Worm (Caenorhabditis elegans) whole organism, L3 larva: Measurements from ENCODE around the gene Y116F11B.7.

ENCODE experiments used
- ZK546.5 ChIP-seq: sonication (generic microtip); optimal IDR thresholded peaks from 2 replicates; lab custom pipeline; 2017; ENCODE audit warnings: missing biosample characterization, missing genetic modification characterization
- aly-2 ChIP-seq: fragments of 150-350 bp; optimal IDR thresholded peaks from 2 replicates; lab custom pipeline; 2014; ENCODE audit warnings: missing biosample characterization, missing genetic modification characterization
- ceh-28 ChIP-seq: fragments of 150-350 bp; optimal IDR thresholded peaks from 2 replicates; lab custom pipeline; 2014; ENCODE audit warnings: missing biosample characterization, missing genetic modification reagents, missing genetic modification characterization
- ceh-82 ChIP-seq: fragments of 150-350 bp; optimal IDR thresholded peaks from 2 replicates; lab custom pipeline; 2014; ENCODE audit warnings: missing biosample characterization, missing genetic modification characterization
- ceh-9 ChIP-seq: sonication (generic microtip); optimal IDR thresholded peaks from 2 replicates; lab custom pipeline; 2018; ENCODE audit warnings: missing biosample characterization, missing genetic modification characterization
- daf-12 ChIP-seq: fragments of 150-350 bp; optimal IDR thresholded peaks from 2 replicates; lab custom pipeline; 2014; ENCODE audit warnings: missing biosample characterization, missing genetic modification reagents, missing genetic modification characterization
- elt-1 ChIP-seq: fragments of 150-350 bp; optimal IDR thresholded peaks from 2 replicates; lab custom pipeline; 2014; ENCODE audit warnings: missing biosample characterization, missing genetic modification characterization
- elt-2 ChIP-seq: sonication (generic microtip); optimal IDR thresholded peaks from 2 replicates; lab custom pipeline; 2016; ENCODE audit warnings: missing genetic modification reagents, mild to moderate bottlenecking, missing genetic modification characterization, missing compliant biosample characterization
- eor-1 ChIP-seq, 2 experiments: fragments of 150-350 bp; optimal IDR thresholded peaks; 2 replicates each; lab custom pipeline; 2014 to 2018; ENCODE audit warnings: missing biosample characterization in 2 of 2, missing genetic modification characterization in 2 of 2
- fkh-10 ChIP-seq: sonication (generic microtip); optimal IDR thresholded peaks from 2 replicates; lab custom pipeline; 2017; ENCODE audit warnings: missing biosample characterization, missing genetic modification reagents, missing genetic modification characterization
- fkh-2 ChIP-seq: fragments of 150-350 bp; optimal IDR thresholded peaks from 2 replicates; lab custom pipeline; 2014; ENCODE audit warnings: missing biosample characterization, missing genetic modification reagents, missing genetic modification characterization
- fos-1 ChIP-seq: fragments of 150-350 bp; optimal IDR thresholded peaks from 2 replicates; lab custom pipeline; 2014; ENCODE audit warnings: missing biosample characterization, missing genetic modification characterization
- hmg-11 ChIP-seq: sonication (generic microtip); optimal IDR thresholded peaks from 2 replicates; lab custom pipeline; 2016; ENCODE audit warnings: missing genetic modification characterization, missing compliant biosample characterization
- jun-1 ChIP-seq: fragments of 150-350 bp; optimal IDR thresholded peaks from 2 replicates; lab custom pipeline; 2014; ENCODE audit warnings: missing biosample characterization, missing genetic modification reagents, missing genetic modification characterization
- lin-15B ChIP-seq: fragments of 150-350 bp; optimal IDR thresholded peaks from 2 replicates; lab custom pipeline; 2014; ENCODE audit warnings: missing biosample characterization, missing genetic modification characterization
- lsy-12 ChIP-seq: sonication (generic microtip); optimal IDR thresholded peaks from 2 replicates; lab custom pipeline; 2016; ENCODE audit warnings: mild to moderate bottlenecking, missing genetic modification characterization, missing compliant biosample characterization
- mml-1 ChIP-seq: fragments of 150-350 bp; sonication (generic microtip); optimal IDR thresholded peaks from 3 replicates; lab custom pipeline; 2014; ENCODE audit warnings: missing biosample characterization, missing genetic modification characterization
- nfya-1 ChIP-seq: sonication (generic microtip); optimal IDR thresholded peaks from 2 replicates; lab custom pipeline; 2017; ENCODE audit warnings: missing genetic modification characterization, mild to moderate bottlenecking, missing compliant biosample characterization, antibody characterized with exemption, moderate library complexity; ENCODE audit not compliant: insufficient read depth
- nhr-11 ChIP-seq: fragments of 150-350 bp; optimal IDR thresholded peaks from 2 replicates; lab custom pipeline; 2014; ENCODE audit warnings: missing biosample characterization, missing genetic modification characterization
- nhr-23 ChIP-seq: fragments of 150-350 bp; optimal IDR thresholded peaks from 2 replicates; lab custom pipeline; 2014; ENCODE audit warnings: missing biosample characterization, missing genetic modification reagents, missing genetic modification characterization
- nhr-237 ChIP-seq: fragments of 150-350 bp; optimal IDR thresholded peaks from 2 replicates; lab custom pipeline; 2014; ENCODE audit warnings: missing biosample characterization, missing genetic modification characterization
- nhr-43 ChIP-seq: sonication (generic microtip); optimal IDR thresholded peaks from 2 replicates; lab custom pipeline; 2016; ENCODE audit warnings: mild to moderate bottlenecking, missing genetic modification characterization, missing compliant biosample characterization; ENCODE audit not compliant: poor library complexity, severe bottlenecking
- nhr-76 ChIP-seq: fragments of 150-350 bp; sonication (generic microtip); optimal IDR thresholded peaks from 5 replicates; lab custom pipeline; 2014; ENCODE audit warnings: missing biosample characterization, missing genetic modification characterization
- nhr-77 ChIP-seq: fragments of 150-350 bp; optimal IDR thresholded peaks from 2 replicates; lab custom pipeline; 2014; ENCODE audit warnings: missing biosample characterization, missing genetic modification characterization
- pqm-1 ChIP-seq: fragments of 150-350 bp; optimal IDR thresholded peaks from 2 replicates; lab custom pipeline; 2017; ENCODE audit warnings: missing biosample characterization, missing genetic modification characterization, inconsistent platforms
- sea-2 ChIP-seq: fragments of 150-350 bp; sonication (generic microtip); optimal IDR thresholded peaks from 4 replicates; lab custom pipeline; 2014; ENCODE audit warnings: missing biosample characterization, missing genetic modification reagents, missing genetic modification characterization
- snpc-4 ChIP-seq: fragments of 150-350 bp; optimal IDR thresholded peaks from 2 replicates; lab custom pipeline; 2014; ENCODE audit warnings: missing biosample characterization, missing genetic modification characterization
- unc-62 ChIP-seq: fragments of 150-350 bp; sonication (generic microtip); optimal IDR thresholded peaks from 4 replicates; lab custom pipeline; 2014; ENCODE audit warnings: missing biosample characterization, missing genetic modification reagents, missing genetic modification characterization
- zag-1 ChIP-seq: fragments of 150-350 bp; optimal IDR thresholded peaks from 2 replicates; lab custom pipeline; 2014; ENCODE audit warnings: missing biosample characterization, missing genetic modification characterization
- ztf-11 ChIP-seq: fragments of 150-350 bp; optimal IDR thresholded peaks from 2 replicates; lab custom pipeline; 2014; ENCODE audit warnings: missing biosample characterization, missing genetic modification characterization
- ztf-4 ChIP-seq: fragments of 150-350 bp; optimal IDR thresholded peaks from 2 replicates; lab custom pipeline; 2014; ENCODE audit warnings: missing biosample characterization, missing genetic modification characterization

The Y116F11B.7 gene

ce11 chrV:19830815-19831214 is 17.3 kb upstream of the Y116F11B.7 start, which contains the start of gene pcp-4:
Gene pcp-4 (minus strand): TSS chrV:19831011.
- peak; percentile 14 for TF ChIP-seq pqm-1
- TF ChIP-seq elt-2 (tag; lab: Kevin White, UChicago): peak; percentile 55
- no peak for TF ChIP-seq snpc-4 (tag; lab: Kevin White, UChicago)
- no peak for TF ChIP-seq fos-1 (tag; lab: Kevin White, UChicago)
- TF ChIP-seq sea-2 (GFP tag; lab: Kevin White, UChicago): no peak
- TF ChIP-seq zag-1 (tag; lab: Kevin White, UChicago): no peak

- TF ChIP-seq eor-1 (tag; optimal IDR thresholded peaks at IDR 0.05; lab: Kevin White, UChicago) (no peak), pqm-1 (peak; percentile 5), elt-2 (tag; lab: Kevin White, UChicago) (peak; percentile 47)
These were observed 16.5 kb upstream of the Y116F11B.7 start for ce11 chrV:19831588-19831987.

- no peak for TF ChIP-seq jun-1 (tag; lab: Kevin White, UChicago)
- no peak for TF ChIP-seq sea-2 (GFP tag; lab: Kevin White, UChicago)
- TF ChIP-seq ztf-4 (tag; lab: Kevin White, UChicago): no peak
- TF ChIP-seq ztf-11 (tag; lab: Kevin White, UChicago): no peak
- no peak for TF ChIP-seq hmg-11 (tag; lab: Kevin White, UChicago)
- TF ChIP-seq mml-1 (tag; lab: Kevin White, UChicago): no peak
- TF ChIP-seq fkh-2 (tag; lab: Kevin White, UChicago): no peak
- TF ChIP-seq lin-15B (tag; lab: Kevin White, UChicago): no peak
- no peak for TF ChIP-seq nhr-11 (tag; lab: Kevin White, UChicago)
- TF ChIP-seq eor-1 (tag; optimal IDR thresholded peaks at IDR 0.05; lab: Kevin White, UChicago): no peak
- no peak for TF ChIP-seq ceh-28 (tag; lab: Kevin White, UChicago)
- TF ChIP-seq nhr-76 (tag; lab: Kevin White, UChicago): no peak
- TF ChIP-seq nhr-237 (tag; lab: Kevin White, UChicago): no peak
- TF ChIP-seq nhr-43 (tag; lab: Kevin White, UChicago): no peak
- no peak for TF ChIP-seq fkh-10 (GFP tag; lab: Kevin White, UChicago)
- TF ChIP-seq lsy-12 (tag; lab: Kevin White, UChicago): no peak
- no peak for TF ChIP-seq elt-1
These were observed 12.0 kb upstream of the Y116F11B.7 start, which contains the start of gene srw-38 for ce11 chrV:19836142-19836541. Gene srw-38 (plus strand): TSS chrV:19836442.

DNA sequence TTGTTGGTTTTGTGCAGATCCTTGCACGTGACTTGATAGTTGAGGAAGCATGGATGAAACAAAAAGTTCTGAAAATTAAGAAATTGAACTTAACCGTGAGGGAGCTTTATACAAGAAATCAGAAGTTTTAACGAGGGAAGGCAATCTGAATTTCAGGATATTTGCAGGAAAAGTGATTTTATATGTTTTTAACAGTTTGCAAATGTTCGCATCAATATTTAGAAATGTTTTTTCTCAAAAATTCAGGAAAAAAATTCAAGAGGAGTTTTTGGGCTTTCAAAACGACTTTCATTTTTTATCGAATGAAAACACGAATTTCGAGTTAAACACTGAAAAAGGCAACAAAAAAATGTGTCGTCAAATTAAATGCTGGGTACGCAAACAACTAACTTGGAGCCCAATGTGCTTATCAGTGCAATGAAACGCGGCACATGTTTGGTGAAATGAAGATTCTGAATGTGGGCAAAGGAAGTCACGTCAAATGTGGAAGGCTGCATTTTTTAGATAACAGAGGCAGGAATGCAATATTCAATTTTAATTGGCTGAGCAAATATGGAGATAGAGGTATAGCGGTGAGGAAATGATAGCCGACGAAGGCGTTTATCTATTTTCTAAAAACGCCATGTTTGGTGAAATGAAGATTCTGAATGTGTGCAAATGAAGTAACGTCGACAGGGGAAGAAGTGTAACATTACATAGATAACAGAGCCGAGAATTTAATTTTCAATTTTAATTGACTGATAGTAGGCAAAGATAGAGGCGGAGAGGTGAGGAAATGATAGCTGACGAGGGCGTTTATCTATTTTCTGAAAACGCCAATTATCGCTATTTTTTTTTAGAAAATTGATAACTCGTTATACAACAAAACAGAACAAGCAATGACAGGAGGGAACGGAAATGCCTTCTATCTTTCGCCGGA is 1.9 kb upstream of the Y116F11B.7 start, which contains the start of gene Y116F11B.6:
TSS of gene Y116F11B.6 (minus strand) at position 51 of the 919 bp plus-strand sequence.
- no peak for TF ChIP-seq ztf-11 (tag; lab: Kevin White, UChicago)
- TF ChIP-seq elt-2 (tag; lab: Kevin White, UChicago): peak; percentile 98

ce11 chrV:19853610-19854009 is 5.5 kb downstream of the Y116F11B.7 start:
- no peak for TF ChIP-seq snpc-4 (tag; lab: Kevin White, UChicago)
- TF ChIP-seq fkh-10 (GFP tag; lab: Kevin White, UChicago): no peak
- TF ChIP-seq ZK546.5 (tag; lab: Kevin White, UChicago): no peak

DNA sequence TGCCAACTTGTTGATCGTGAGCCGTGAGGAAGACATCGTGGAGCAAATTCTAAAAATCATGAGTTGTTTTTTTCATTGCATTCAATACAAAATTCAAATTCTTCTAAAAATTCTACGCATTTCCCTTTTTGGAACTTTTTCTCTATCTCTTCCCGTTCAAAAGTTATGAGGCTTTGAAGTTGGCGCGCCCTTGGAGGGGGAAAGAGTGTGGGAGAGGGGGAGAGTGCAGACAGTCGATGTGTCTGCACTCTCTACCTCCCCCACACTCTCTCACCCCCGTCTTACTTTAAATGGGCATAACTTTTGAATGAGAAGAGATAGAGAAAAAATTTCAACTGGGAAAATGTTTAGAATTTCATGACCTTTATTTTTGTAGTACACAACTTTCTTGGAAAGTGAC is 8.2 kb downstream of the Y116F11B.7 start:
- TF ChIP-seq ztf-11 (tag; lab: Kevin White, UChicago) (no peak), lin-15B (tag; lab: Kevin White, UChicago) (no peak), ceh-82 (tag; lab: Kevin White, UChicago) (no peak), fkh-10 (GFP tag; lab: Kevin White, UChicago) (no peak), nhr-237 (tag; lab: Kevin White, UChicago) (no peak), aly-2 (tag; lab: Kevin White, UChicago) (no peak)

- no peak for TF ChIP-seq daf-12 (tag; lab: Kevin White, UChicago)
- no peak for TF ChIP-seq nhr-23
- no peak for TF ChIP-seq nhr-77 (tag; lab: Kevin White, UChicago)
- TF ChIP-seq nhr-76 (tag; lab: Kevin White, UChicago): no peak
- TF ChIP-seq unc-62 (GFP tag; lab: Kevin White, UChicago): no peak
- no peak for TF ChIP-seq ceh-9 (tag; lab: Kevin White, UChicago)
- TF ChIP-seq nfya-1 (tag; lab: Kevin White, UChicago): no peak
- TF ChIP-seq lin-15B (tag; lab: Kevin White, UChicago): no peak
These were observed 8.8 kb downstream of the Y116F11B.7 start for ce11 chrV:19856933-19857332.
